Fruit fly (Drosophila melanogaster) whole organism, embryonic: ENCODE results near the gene rho-5.

Source experiments
- Atf6 ChIP-seq: fragments of 200-800 bp; sonication (Bioruptor generic); IDR thresholded peaks from 2 replicates; pipeline ENCODE4 v1.3.6; 2022; ENCODE audit warnings: missing biosample characterization, missing genetic modification characterization
- BEAF-32 ChIP-seq: fragments of 200-800 bp; sonication (Bioruptor generic); optimal IDR thresholded peaks from 3 replicates; lab custom pipeline; 2017; ENCODE audit warnings: missing biosample characterization, missing genetic modification characterization, mild to moderate bottlenecking, moderate library complexity, missing genetic modification reagents
- Bgb ChIP-seq: fragments of 200-800 bp; sonication (Bioruptor generic); IDR thresholded peaks from 2 replicates; pipeline ENCODE4 v1.3.6; 2022; ENCODE audit warnings: missing biosample characterization, missing genetic modification characterization; ENCODE audit not compliant: partially characterized antibody
- C15 ChIP-seq: fragments of 200-800 bp; sonication (Bioruptor generic); IDR thresholded peaks from 3 replicates; pipeline ENCODE4 v1.3.6; 2022; ENCODE audit warnings: missing biosample characterization, missing genetic modification characterization
- CG1024 ChIP-seq: fragments of 200-800 bp; sonication (Bioruptor generic); IDR thresholded peaks from 2 replicates; pipeline ENCODE4 v1.3.6; 2022; ENCODE audit warnings: missing biosample characterization, missing genetic modification characterization
- CG10267 ChIP-seq: fragments of 200-800 bp; sonication (Bioruptor generic); optimal IDR thresholded peaks from 2 replicates; lab custom pipeline; 2018; ENCODE audit warnings: missing biosample characterization, mild to moderate bottlenecking, missing genetic modification characterization, moderate library complexity
- CG10274 ChIP-seq: fragments of 200-800 bp; sonication (Bioruptor generic); optimal IDR thresholded peaks from 3 replicates; lab custom pipeline; 2017; ENCODE audit warnings: missing biosample characterization, mild to moderate bottlenecking, missing genetic modification characterization
- CG10543 ChIP-seq: fragments of 200-800 bp; sonication (Bioruptor generic); optimal IDR thresholded peaks from 3 replicates; lab custom pipeline; 2017; ENCODE audit warnings: missing biosample characterization, mild to moderate bottlenecking, missing genetic modification characterization, moderate library complexity
- CG10654 ChIP-seq: fragments of 200-800 bp; sonication (Bioruptor generic); optimal IDR thresholded peaks from 2 replicates; lab custom pipeline; 2016; ENCODE audit warnings: missing biosample characterization, missing genetic modification characterization
- CG10959 ChIP-seq: fragments of 200-800 bp; sonication (Bioruptor generic); IDR thresholded peaks from 2 replicates; pipeline ENCODE4 v1.3.6; 2022; ENCODE audit warnings: missing biosample characterization, missing genetic modification characterization
- CG11093 ChIP-seq: fragments of 200-800 bp; sonication (Bioruptor generic); IDR thresholded peaks from 3 replicates; pipeline ENCODE4 v1.3.6; 2022; ENCODE audit warnings: missing biosample characterization, missing genetic modification characterization
- CG11696 ChIP-seq: fragments of 200-800 bp; sonication (Bioruptor generic); IDR thresholded peaks from 2 replicates; pipeline ENCODE4 v1.3.6; 2022; ENCODE audit warnings: missing biosample characterization, missing genetic modification characterization
- CG11723 ChIP-seq: fragments of 200-800 bp; sonication (Bioruptor generic); optimal IDR thresholded peaks from 2 replicates; lab custom pipeline; 2017; ENCODE audit warnings: missing biosample characterization, mild to moderate bottlenecking, missing genetic modification characterization
- CG12299 ChIP-seq: fragments of 200-800 bp; sonication (Bioruptor generic); optimal IDR thresholded peaks from 2 replicates; lab custom pipeline; 2018; ENCODE audit warnings: missing biosample characterization, mild to moderate bottlenecking, missing genetic modification characterization
- CG15011 ChIP-seq: fragments of 200-800 bp; sonication (Bioruptor generic); optimal IDR thresholded peaks from 3 replicates; lab custom pipeline; 2018; ENCODE audit warnings: missing biosample characterization, mild to moderate bottlenecking, missing genetic modification characterization
- CG15514 ChIP-seq: fragments of 200-800 bp; sonication (Bioruptor generic); optimal IDR thresholded peaks from 3 replicates; lab custom pipeline; 2017; ENCODE audit warnings: missing biosample characterization, missing genetic modification characterization, mild to moderate bottlenecking, moderate library complexity, missing genetic modification reagents
- CG18599 ChIP-seq: fragments of 200-800 bp; sonication (Bioruptor generic); optimal IDR thresholded peaks from 3 replicates; lab custom pipeline; 2017; ENCODE audit warnings: missing biosample characterization, missing genetic modification characterization, mild to moderate bottlenecking, moderate library complexity, missing genetic modification reagents
- CG2712 ChIP-seq: fragments of 200-800 bp; optimal IDR thresholded peaks from 3 replicates; lab custom pipeline; 2019; ENCODE audit warnings: missing biosample characterization, mild to moderate bottlenecking, missing genetic modification characterization, moderate library complexity
- CG2875 ChIP-seq: fragments of 200-800 bp; sonication (Bioruptor generic); optimal IDR thresholded peaks from 2 replicates; lab custom pipeline; 2017; ENCODE audit warnings: missing biosample characterization, mild to moderate bottlenecking, missing genetic modification characterization, missing genetic modification reagents
- CG42726 ChIP-seq: fragments of 200-800 bp; sonication (Bioruptor generic); IDR thresholded peaks from 2 replicates; pipeline ENCODE4 v1.3.6; 2022; ENCODE audit warnings: missing biosample characterization, missing genetic modification characterization; ENCODE audit not compliant: partially characterized antibody
- CG4328 ChIP-seq: fragments of 200-800 bp; sonication (Bioruptor generic); optimal IDR thresholded peaks from 3 replicates; lab custom pipeline; 2017; ENCODE audit warnings: missing biosample characterization, missing genetic modification reagents, missing genetic modification characterization
- CG4424 ChIP-seq: fragments of 200-800 bp; sonication (Bioruptor generic); optimal IDR thresholded peaks from 3 replicates; lab custom pipeline; 2016; ENCODE audit warnings: missing biosample characterization, missing genetic modification characterization
- CG4617 ChIP-seq: fragments of 200-800 bp; sonication (Bioruptor generic); optimal IDR thresholded peaks from 3 replicates; lab custom pipeline; 2016; ENCODE audit warnings: missing biosample characterization, missing genetic modification characterization, borderline replicate concordance
- CG7372 ChIP-seq: fragments of 200-800 bp; sonication (Bioruptor generic); IDR thresholded peaks from 2 replicates; pipeline ENCODE4 v1.3.6; 2022; ENCODE audit warnings: missing biosample characterization, missing genetic modification characterization
- CG8359 ChIP-seq: fragments of 200-800 bp; sonication (Bioruptor generic); optimal IDR thresholded peaks from 2 replicates; lab custom pipeline; 2017; ENCODE audit warnings: missing biosample characterization, mild to moderate bottlenecking, missing genetic modification characterization, borderline replicate concordance
- CG8924 ChIP-seq: fragments of 200-800 bp; optimal IDR thresholded peaks from 3 replicates; lab custom pipeline; 2019; ENCODE audit warnings: missing biosample characterization, mild to moderate bottlenecking, missing genetic modification characterization, moderate library complexity
- CG9437 ChIP-seq: fragments of 200-800 bp; sonication (Bioruptor generic); optimal IDR thresholded peaks from 2 replicates; lab custom pipeline; 2018; ENCODE audit warnings: missing biosample characterization, mild to moderate bottlenecking, missing genetic modification characterization
- CG9727 ChIP-seq: fragments of 200-800 bp; sonication (Bioruptor generic); optimal IDR thresholded peaks from 3 replicates; lab custom pipeline; 2017; ENCODE audit warnings: missing biosample characterization, mild to moderate bottlenecking, missing genetic modification characterization
- CG9932 ChIP-seq: fragments of 200-800 bp; sonication (Bioruptor generic); IDR thresholded peaks from 2 replicates; pipeline ENCODE4 v1.3.6; 2022; ENCODE audit warnings: missing biosample characterization, missing genetic modification characterization
- CkIIα-i1 ChIP-seq: fragments of 200-800 bp; sonication (Bioruptor generic); IDR thresholded peaks from 2 replicates; pipeline ENCODE4 v1.3.6; 2022; ENCODE audit warnings: missing biosample characterization, missing genetic modification characterization
- Elba2 ChIP-seq: fragments of 200-800 bp; sonication (Bioruptor generic); optimal IDR thresholded peaks from 3 replicates; lab custom pipeline; 2016; ENCODE audit warnings: missing biosample characterization, missing genetic modification characterization
- Fer1 ChIP-seq: fragments of 200-800 bp; sonication (Bioruptor generic); optimal IDR thresholded peaks from 2 replicates; lab custom pipeline; 2017; ENCODE audit warnings: missing biosample characterization, mild to moderate bottlenecking, missing genetic modification characterization
- Jarid2 ChIP-seq: fragments of 200-800 bp; sonication (Bioruptor generic); optimal IDR thresholded peaks from 3 replicates; lab custom pipeline; 2017; ENCODE audit warnings: mild to moderate bottlenecking, missing biosample characterization, missing genetic modification reagents, missing genetic modification characterization
- NC2β ChIP-seq: fragments of 200-800 bp; sonication (Bioruptor generic); optimal IDR thresholded peaks from 2 replicates; lab custom pipeline; 2016; ENCODE audit warnings: missing biosample characterization, missing genetic modification characterization
- NFAT ChIP-seq: fragments of 200-800 bp; sonication (Bioruptor generic); IDR thresholded peaks from 2 replicates; pipeline ENCODE4 v1.3.6; 2022; ENCODE audit warnings: missing biosample characterization, missing genetic modification characterization
- Ravus ChIP-seq: fragments of 200-800 bp; sonication (Bioruptor generic); IDR thresholded peaks from 2 replicates; pipeline ENCODE4 v1.3.6; 2022; ENCODE audit warnings: missing biosample characterization, missing genetic modification characterization
- Sin3A ChIP-seq: fragments of >200 bp; optimal IDR thresholded peaks from 2 replicates; lab custom pipeline; 2018
- Xbp1 ChIP-seq: fragments of 200-800 bp; sonication (Bioruptor generic); optimal IDR thresholded peaks from 3 replicates; lab custom pipeline; 2016; ENCODE audit warnings: missing biosample characterization, mild to moderate bottlenecking, missing genetic modification characterization
- Xrp1 ChIP-seq: fragments of 200-800 bp; sonication (Bioruptor generic); IDR thresholded peaks from 2 replicates; pipeline ENCODE4 v1.3.6; 2022; ENCODE audit warnings: missing biosample characterization, missing genetic modification characterization
- danr ChIP-seq: fragments of 200-800 bp; sonication (Bioruptor generic); IDR thresholded peaks from 2 replicates; pipeline ENCODE4 v1.3.6; 2022; ENCODE audit warnings: missing biosample characterization, missing genetic modification characterization
- dm ChIP-seq: fragments of 200-800 bp; sonication (Bioruptor generic); optimal IDR thresholded peaks from 3 replicates; lab custom pipeline; 2016; ENCODE audit warnings: missing biosample characterization, missing genetic modification characterization
- esg ChIP-seq: fragments of 200-800 bp; sonication (Bioruptor generic); conservative IDR thresholded peaks from 2 replicates; pipeline ENCODE4 v1.3.6; 2022; ENCODE audit warnings: missing biosample characterization, missing genetic modification characterization
- gcm ChIP-seq: fragments of 200-800 bp; sonication (Bioruptor generic); optimal IDR thresholded peaks from 2 replicates; lab custom pipeline; 2019; ENCODE audit warnings: missing biosample characterization, mild to moderate bottlenecking, missing genetic modification characterization, moderate library complexity
- grau ChIP-seq: fragments of 200-800 bp; optimal IDR thresholded peaks from 3 replicates; lab custom pipeline; 2019; ENCODE audit warnings: missing biosample characterization, mild to moderate bottlenecking, missing genetic modification characterization, moderate library complexity
- ind ChIP-seq: fragments of 200-800 bp; sonication (Bioruptor generic); optimal IDR thresholded peaks from 3 replicates; lab custom pipeline; 2016; ENCODE audit warnings: missing biosample characterization, missing genetic modification characterization
- ken ChIP-seq: fragments of 200-800 bp; sonication (Bioruptor generic); IDR thresholded peaks from 3 replicates; pipeline ENCODE4 v1.3.6; 2022; ENCODE audit warnings: missing biosample characterization, missing genetic modification characterization
- kni ChIP-seq: fragments of 200-800 bp; sonication (Bioruptor generic); optimal IDR thresholded peaks from 3 replicates; lab custom pipeline; 2017; ENCODE audit warnings: mild to moderate bottlenecking, missing biosample characterization, missing genetic modification reagents, missing genetic modification characterization
- nerfin-2 ChIP-seq: fragments of 200-800 bp; sonication (Bioruptor generic); IDR thresholded peaks from 2 replicates; pipeline ENCODE4 v1.3.6; 2022; ENCODE audit warnings: missing biosample characterization, missing genetic modification characterization; ENCODE audit not compliant: partially characterized antibody
- sisA ChIP-seq: fragments of 200-800 bp; sonication (Bioruptor generic); IDR thresholded peaks from 2 replicates; pipeline ENCODE4 v1.3.6; 2022; ENCODE audit warnings: missing biosample characterization, missing genetic modification characterization
- unc-4 ChIP-seq: fragments of 200-800 bp; sonication (Bioruptor generic); IDR thresholded peaks from 2 replicates; pipeline ENCODE4 v1.3.6; 2022; ENCODE audit warnings: missing biosample characterization, missing genetic modification characterization; ENCODE audit not compliant: partially characterized antibody
- yki ChIP-seq: fragments of >200 bp; optimal IDR thresholded peaks from 3 replicates; lab custom pipeline; 2018

Gene rho-5

dm6 chr2L:10339212-10339721 is 34.4 kb downstream of the rho-5 start, which contains the start of gene SamDC (continued):
- TF ChIP-seq CG1024 (GFP tag; lab: Robert Waterston, UW), result peak; percentile 95
- no peak for TF ChIP-seq CG9727
- peak; percentile 1 for TF ChIP-seq CG11723 (GFP tag; lab: Kevin White, UChicago)
- peak; percentile 65 for TF ChIP-seq dm (GFP tag; lab: Kevin White, UChicago)
- peak; percentile 42 for TF ChIP-seq CG4617
- peak; percentile 59; the same call in 1 of the 2 replicates for TF ChIP-seq nerfin-2
- no peak for TF ChIP-seq CkIIα-i1 (GFP tag; lab: Robert Waterston, UW)
- no peak for TF ChIP-seq CG10959 (GFP tag; lab: Robert Waterston, UW)
- peak; percentile 25 for TF ChIP-seq CG9437 (GFP tag; lab: Kevin White, UChicago)
- TF ChIP-seq esg, result no peak
- no peak for TF ChIP-seq yki (lab: Kevin White, UChicago)
- TF ChIP-seq Jarid2 (GFP tag; lab: Kevin White, UChicago), result no peak
- peak; percentile 14 for TF ChIP-seq CG10654 (GFP tag; lab: Kevin White, UChicago)
- TF ChIP-seq ind (GFP tag; lab: Kevin White, UChicago), result peak; percentile 25
- peak; percentile 44 for TF ChIP-seq Fer1 (GFP tag; lab: Kevin White, UChicago)
- peak; percentile 77 for TF ChIP-seq unc-4 (GFP tag; lab: Robert Waterston, UW)
- TF ChIP-seq CG4424 (GFP tag; lab: Kevin White, UChicago), result no peak
- peak; percentile 63 for TF ChIP-seq CG8924 (tag; lab: Kevin White, UChicago)
- TF ChIP-seq Xbp1 (GFP tag; lab: Kevin White, UChicago), result peak; percentile 51
- peak; percentile 71; the same call in 1 of the 2 replicates for TF ChIP-seq NFAT (GFP tag; lab: Robert Waterston, UW)
- no peak for TF ChIP-seq CG10543 (GFP tag; lab: Kevin White, UChicago)
- peak; percentile 10 for TF ChIP-seq Sin3A (lab: Kevin White, UChicago)
- peak; percentile 82; the same call in 1 of the 2 replicates for TF ChIP-seq CG42726
- TF ChIP-seq Ravus (GFP tag; lab: Robert Waterston, UW), result no peak
- TF ChIP-seq BEAF-32, result peak; percentile 88
- peak; percentile 62 for TF ChIP-seq grau
- TF ChIP-seq CG12299, result no peak
- peak; percentile 93 for TF ChIP-seq Bgb (GFP tag; lab: Robert Waterston, UW)
- no peak; the same call in 1 of the 2 replicates for TF ChIP-seq CG9932
- no peak for TF ChIP-seq CG15011 (GFP tag; lab: Kevin White, UChicago)
- no peak for TF ChIP-seq kni (GFP tag; lab: Kevin White, UChicago)
- TF ChIP-seq C15 (GFP tag; lab: Robert Waterston, UW), result no peak
- peak; percentile 32; the same call in 1 of the 2 replicates for TF ChIP-seq Xrp1 (GFP tag; lab: Robert Waterston, UW)
- no peak for TF ChIP-seq ken (GFP tag; lab: Robert Waterston, UW)
- TF ChIP-seq sisA (GFP tag; lab: Robert Waterston, UW), result no peak
- no peak for TF ChIP-seq Elba2 (GFP tag; lab: Kevin White, UChicago)
- TF ChIP-seq gcm (GFP tag; lab: Kevin White, UChicago), result no peak
- peak; percentile 90 for TF ChIP-seq CG11696 (GFP tag; lab: Robert Waterston, UW)
- TF ChIP-seq CG10267, result peak; percentile 58
- TF ChIP-seq CG15514 (GFP tag; lab: Kevin White, UChicago), result peak; percentile 80
- TF ChIP-seq NC2β (GFP tag; lab: Kevin White, UChicago), result no peak
- no peak for TF ChIP-seq CG7372 (GFP tag; lab: Robert Waterston, UW)
- no peak for TF ChIP-seq CG10274 (GFP tag; lab: Kevin White, UChicago)
- no peak for TF ChIP-seq CG18599 (GFP tag; lab: Kevin White, UChicago)
- no peak for TF ChIP-seq CG11093 (GFP tag; lab: Robert Waterston, UW)
- TF ChIP-seq CG2875 (GFP tag; lab: Kevin White, UChicago), result no peak
- peak; percentile 46; the same call in 1 of the 2 replicates for TF ChIP-seq Atf6 (GFP tag; lab: Robert Waterston, UW)
- no peak for TF ChIP-seq CG8359
- peak; percentile 53 for TF ChIP-seq CG2712 (tag; lab: Kevin White, UChicago)
- TF ChIP-seq CG4328 (GFP tag; lab: Kevin White, UChicago), result no peak
- TF ChIP-seq danr, result no peak
